Fruit fly (Drosophila melanogaster) whole organism, embryonic: ENCODE data around the gene Cpr30F.

ENCODE experiments used
- Atf6 ChIP-seq: fragments of 200-800 bp; sonication (Bioruptor generic); IDR thresholded peaks from 2 replicates; pipeline ENCODE4 v1.3.6; 2022; ENCODE audit warnings: missing biosample characterization, missing genetic modification characterization
- CG1024 ChIP-seq: fragments of 200-800 bp; sonication (Bioruptor generic); IDR thresholded peaks from 2 replicates; pipeline ENCODE4 v1.3.6; 2022; ENCODE audit warnings: missing biosample characterization, missing genetic modification characterization
- CG10267 ChIP-seq: fragments of 200-800 bp; sonication (Bioruptor generic); optimal IDR thresholded peaks from 2 replicates; lab custom pipeline; 2018; ENCODE audit warnings: missing biosample characterization, mild to moderate bottlenecking, missing genetic modification characterization, moderate library complexity
- CG10274 ChIP-seq: fragments of 200-800 bp; sonication (Bioruptor generic); optimal IDR thresholded peaks from 3 replicates; lab custom pipeline; 2017; ENCODE audit warnings: missing biosample characterization, mild to moderate bottlenecking, missing genetic modification characterization
- CG13287 ChIP-seq: fragments of 200-800 bp; sonication (Bioruptor generic); IDR thresholded peaks from 2 replicates; pipeline ENCODE4 v1.3.6; 2022; ENCODE audit warnings: missing biosample characterization, missing genetic modification characterization; ENCODE audit not compliant: partially characterized antibody
- CG14965 ChIP-seq: fragments of 200-800 bp; sonication (Bioruptor generic); optimal IDR thresholded peaks from 2 replicates; lab custom pipeline; 2016; ENCODE audit warnings: missing biosample characterization, missing genetic modification characterization, borderline replicate concordance
- CG17359 ChIP-seq: fragments of 200-800 bp; sonication (Bioruptor generic); optimal IDR thresholded peaks from 3 replicates; lab custom pipeline; 2018; ENCODE audit warnings: missing biosample characterization, mild to moderate bottlenecking, missing genetic modification characterization, moderate library complexity
- CG17361 ChIP-seq: fragments of 200-800 bp; sonication (Bioruptor generic); IDR thresholded peaks from 3 replicates; pipeline ENCODE4 v1.3.6; 2022; ENCODE audit warnings: missing biosample characterization, missing genetic modification characterization
- CG17385 ChIP-seq: fragments of 200-800 bp; sonication (Bioruptor generic); optimal IDR thresholded peaks from 3 replicates; lab custom pipeline; 2018; ENCODE audit warnings: missing biosample characterization, mild to moderate bottlenecking, missing genetic modification characterization
- CG17568 ChIP-seq: fragments of 200-800 bp; sonication (Bioruptor generic); optimal IDR thresholded peaks from 2 replicates; lab custom pipeline; 2018; ENCODE audit warnings: missing biosample characterization, mild to moderate bottlenecking, missing genetic modification characterization, moderate library complexity
- CG1792 ChIP-seq: fragments of 200-800 bp; sonication (Bioruptor generic); optimal IDR thresholded peaks from 2 replicates; lab custom pipeline; 2016; ENCODE audit warnings: missing biosample characterization, missing genetic modification characterization
- CG1832 ChIP-seq: fragments of 200-800 bp; sonication (Bioruptor generic); optimal IDR thresholded peaks from 2 replicates; lab custom pipeline; 2017; ENCODE audit warnings: missing biosample characterization, mild to moderate bottlenecking, missing genetic modification characterization, inconsistent platforms
- CG2875 ChIP-seq: fragments of 200-800 bp; sonication (Bioruptor generic); optimal IDR thresholded peaks from 2 replicates; lab custom pipeline; 2017; ENCODE audit warnings: missing biosample characterization, mild to moderate bottlenecking, missing genetic modification characterization, missing genetic modification reagents
- CG3163 ChIP-seq: fragments of 200-800 bp; sonication (Bioruptor generic); optimal IDR thresholded peaks from 3 replicates; lab custom pipeline; 2016; ENCODE audit warnings: missing biosample characterization, missing genetic modification characterization
- CG8388 ChIP-seq: fragments of 200-800 bp; sonication (Bioruptor generic); optimal IDR thresholded peaks from 2 replicates; lab custom pipeline; 2019; ENCODE audit warnings: missing biosample characterization, mild to moderate bottlenecking, missing genetic modification characterization, moderate library complexity
- CG8944 ChIP-seq: fragments of 200-800 bp; sonication (Bioruptor generic); optimal IDR thresholded peaks from 3 replicates; lab custom pipeline; 2016; ENCODE audit warnings: missing biosample characterization, missing genetic modification characterization
- CoRest ChIP-seq: fragments of 200-800 bp; sonication (Bioruptor generic); optimal IDR thresholded peaks from 3 replicates; lab custom pipeline; 2018; ENCODE audit warnings: missing biosample characterization, mild to moderate bottlenecking, missing genetic modification characterization, moderate library complexity
- D19A ChIP-seq: fragments of 200-800 bp; optimal IDR thresholded peaks from 3 replicates; lab custom pipeline; 2019; ENCODE audit warnings: missing biosample characterization, mild to moderate bottlenecking, missing genetic modification characterization, moderate library complexity
- Dfd ChIP-seq, 2 experiments: fragments of >200 bp; optimal IDR thresholded peaks; 2 replicates each; lab custom pipeline; 2017; ENCODE audit warnings: missing biosample characterization in 2 of 2, missing genetic modification characterization in 2 of 2
- Elba2 ChIP-seq: fragments of 200-800 bp; sonication (Bioruptor generic); optimal IDR thresholded peaks from 3 replicates; lab custom pipeline; 2016; ENCODE audit warnings: missing biosample characterization, missing genetic modification characterization
- HLHmδ ChIP-seq: fragments of 200-800 bp; sonication (Bioruptor generic); optimal IDR thresholded peaks from 2 replicates; lab custom pipeline; 2018; ENCODE audit warnings: missing biosample characterization, mild to moderate bottlenecking, missing genetic modification characterization, moderate library complexity
- Lhr ChIP-seq: fragments of 200-800 bp; sonication (Bioruptor generic); optimal IDR thresholded peaks from 3 replicates; lab custom pipeline; 2017; ENCODE audit warnings: mild to moderate bottlenecking, missing biosample characterization, missing genetic modification reagents, missing genetic modification characterization
- Max ChIP-seq: fragments of 200-800 bp; sonication (Bioruptor generic); optimal IDR thresholded peaks from 2 replicates; lab custom pipeline; 2016; ENCODE audit warnings: missing biosample characterization, mild to moderate bottlenecking, missing genetic modification characterization
- Optix ChIP-seq: fragments of 200-800 bp; sonication (Bioruptor generic); IDR thresholded peaks from 3 replicates; pipeline ENCODE4 v1.3.6; 2022; ENCODE audit warnings: missing biosample characterization, missing genetic modification characterization
- TFAM ChIP-seq: fragments of 200-800 bp; sonication (Bioruptor generic); optimal IDR thresholded peaks from 2 replicates; lab custom pipeline; 2017; ENCODE audit warnings: missing biosample characterization, missing genetic modification characterization, inconsistent platforms
- YL-1 ChIP-seq: fragments of 200-800 bp; sonication (Bioruptor generic); optimal IDR thresholded peaks from 3 replicates; lab custom pipeline; 2017; ENCODE audit warnings: missing biosample characterization, mild to moderate bottlenecking, missing genetic modification characterization
- aop ChIP-seq: fragments of 200-800 bp; sonication (Bioruptor generic); IDR thresholded peaks from 2 replicates; pipeline ENCODE4 v1.3.6; 2022; ENCODE audit warnings: missing biosample characterization, missing genetic modification characterization
- ap ChIP-seq: fragments of 200-800 bp; sonication (Bioruptor generic); IDR thresholded peaks from 2 replicates; pipeline ENCODE4 v1.3.6; 2022; ENCODE audit warnings: missing biosample characterization, missing genetic modification characterization
- bab2 ChIP-seq: fragments of 200-800 bp; sonication (Bioruptor generic); optimal IDR thresholded peaks from 2 replicates; lab custom pipeline; 2016; ENCODE audit warnings: missing biosample characterization, missing genetic modification characterization
- bcd ChIP-seq: fragments of 200-800 bp; sonication (Bioruptor generic); optimal IDR thresholded peaks from 2 replicates; lab custom pipeline; 2017; ENCODE audit warnings: missing biosample characterization, mild to moderate bottlenecking, missing genetic modification characterization
- bigmax ChIP-seq: fragments of 200-800 bp; sonication (Bioruptor generic); optimal IDR thresholded peaks from 2 replicates; lab custom pipeline; 2018; ENCODE audit warnings: missing biosample characterization, mild to moderate bottlenecking, missing genetic modification characterization
- gt ChIP-seq: fragments of 200-800 bp; sonication (Bioruptor generic); IDR thresholded peaks from 2 replicates; pipeline ENCODE4 v1.3.6; 2022; ENCODE audit warnings: missing biosample characterization, missing genetic modification characterization
- her ChIP-seq: fragments of 200-800 bp; sonication (Bioruptor generic); optimal IDR thresholded peaks from 2 replicates; lab custom pipeline; 2016; ENCODE audit warnings: missing biosample characterization, missing genetic modification characterization
- ind ChIP-seq: fragments of 200-800 bp; sonication (Bioruptor generic); optimal IDR thresholded peaks from 3 replicates; lab custom pipeline; 2016; ENCODE audit warnings: missing biosample characterization, missing genetic modification characterization
- jumu ChIP-seq: fragments of 200-800 bp; sonication (Bioruptor generic); optimal IDR thresholded peaks from 3 replicates; lab custom pipeline; 2016; ENCODE audit warnings: missing biosample characterization, missing genetic modification characterization
- kni ChIP-seq: fragments of 200-800 bp; sonication (Bioruptor generic); optimal IDR thresholded peaks from 3 replicates; lab custom pipeline; 2017; ENCODE audit warnings: mild to moderate bottlenecking, missing biosample characterization, missing genetic modification reagents, missing genetic modification characterization
- luna ChIP-seq: fragments of 200-800 bp; sonication (Bioruptor generic); optimal IDR thresholded peaks from 2 replicates; lab custom pipeline; 2016; ENCODE audit warnings: missing biosample characterization, missing genetic modification characterization
- pb ChIP-seq: fragments of 200-800 bp; sonication (Bioruptor generic); optimal IDR thresholded peaks from 3 replicates; lab custom pipeline; 2016; ENCODE audit warnings: missing biosample characterization, missing genetic modification characterization
- psq ChIP-seq: fragments of 200-800 bp; sonication (Bioruptor generic); optimal IDR thresholded peaks from 2 replicates; lab custom pipeline; 2017; ENCODE audit warnings: missing biosample characterization, missing genetic modification characterization
- pzg ChIP-seq: fragments of 200-800 bp; sonication (Bioruptor generic); optimal IDR thresholded peaks from 3 replicates; lab custom pipeline; 2018; ENCODE audit warnings: missing biosample characterization, mild to moderate bottlenecking, missing genetic modification characterization, moderate library complexity
- ro ChIP-seq: fragments of 200-800 bp; sonication (Bioruptor generic); IDR thresholded peaks from 2 replicates; pipeline ENCODE4 v1.3.6; 2022; ENCODE audit warnings: missing biosample characterization, missing genetic modification characterization
- sob ChIP-seq: fragments of 200-800 bp; sonication (Bioruptor generic); IDR thresholded peaks from 2 replicates; pipeline ENCODE4 v1.3.6; 2022; ENCODE audit warnings: missing biosample characterization, missing genetic modification characterization
- tna ChIP-seq: fragments of 200-800 bp; sonication (Bioruptor generic); IDR thresholded peaks from 2 replicates; pipeline ENCODE4 v1.3.6; 2022; ENCODE audit warnings: missing biosample characterization, missing genetic modification characterization; ENCODE audit not compliant: partially characterized antibody
- tup ChIP-seq: fragments of 200-800 bp; sonication (Bioruptor generic); optimal IDR thresholded peaks from 2 replicates; lab custom pipeline; 2016; ENCODE audit warnings: missing biosample characterization, mild to moderate bottlenecking, missing genetic modification characterization, moderate library complexity
- vvl ChIP-seq: fragments of 200-800 bp; sonication (Bioruptor generic); IDR thresholded peaks from 2 replicates; pipeline ENCODE4 v1.3.6; 2022; ENCODE audit warnings: missing biosample characterization, missing genetic modification characterization
- zen2 ChIP-seq: fragments of 200-800 bp; sonication (Bioruptor generic); IDR thresholded peaks from 3 replicates; pipeline ENCODE4 v1.3.6; 2022; ENCODE audit warnings: missing biosample characterization, missing genetic modification characterization; ENCODE audit not compliant: partially characterized antibody

The Cpr30F gene

dm6 chr2L:9915011-9915850 lies 17.7 kb downstream of the Cpr30F start, which contains the start of gene yip2 (continued):
- TF ChIP-seq HLHmδ (GFP tag; lab: Kevin White, UChicago) (no peak), tna (GFP tag; lab: Robert Waterston, UW) (no peak), Dfd (GFP tag; optimal IDR thresholded peaks at IDR 0.05; lab: Kevin White, UChicago) (no peak), CG8944 (GFP tag; lab: Kevin White, UChicago) (peak; percentile 21), ap (GFP tag; lab: Robert Waterston, UW) (peak; percentile 52), TFAM (GFP tag; lab: Kevin White, UChicago) (no peak), Lhr (GFP tag; lab: Kevin White, UChicago) (no peak), CG1024 (GFP tag; lab: Robert Waterston, UW) (0 out of 2 replicates have a peak, but pooled peaks have one; percentile 23), CG13287 (GFP tag; lab: Robert Waterston, UW) (peak; percentile 66), CG17385 (peak; percentile 69), CG17359 (tag; lab: Kevin White, UChicago) (peak; percentile 62), luna (GFP tag; lab: Kevin White, UChicago) (no peak), CG14965 (GFP tag; lab: Kevin White, UChicago) (no peak), kni (GFP tag; lab: Kevin White, UChicago) (no peak), CG2875 (GFP tag; lab: Kevin White, UChicago) (peak; percentile 26), aop (GFP tag; lab: Robert Waterston, UW) (no peak)

dm6 chr2L:9912570-9913260 lies 20.2 kb downstream of the Cpr30F start, which contains the start of the genes Etl1 and Srp54:
TSS of gene Etl1 (minus strand) at chr2L:9912608.
TSS of gene Srp54 (plus strand) at chr2L:9912911.
- TF ChIP-seq Max (GFP tag; lab: Kevin White, UChicago) = peak; percentile 5
- no peak for TF ChIP-seq her (GFP tag; lab: Kevin White, UChicago)
- TF ChIP-seq CG3163 (GFP tag; lab: Kevin White, UChicago) = no peak
- no peak for TF ChIP-seq CG2875 (GFP tag; lab: Kevin White, UChicago)
- TF ChIP-seq D19A (tag; lab: Kevin White, UChicago) = no peak
- TF ChIP-seq CG8388 = no peak
- peak; percentile 43 for TF ChIP-seq pzg (GFP tag; lab: Kevin White, UChicago)
- no peak for TF ChIP-seq CG1792 (GFP tag; lab: Kevin White, UChicago)
- TF ChIP-seq tup = no peak
- TF ChIP-seq ro (GFP tag; lab: Robert Waterston, UW) = no peak
- peak; percentile 44 for TF ChIP-seq CoRest
- TF ChIP-seq CG17568 (GFP tag; lab: Kevin White, UChicago) = no peak
- TF ChIP-seq CG17361 (GFP tag; lab: Robert Waterston, UW) = peak; percentile 27; the same call in 1 of the 3 replicates
- no peak for TF ChIP-seq zen2
- no peak for TF ChIP-seq Atf6
- no peak for TF ChIP-seq luna (GFP tag; lab: Kevin White, UChicago)
- TF ChIP-seq bigmax (GFP tag; lab: Kevin White, UChicago) = peak; percentile 75
- no peak for TF ChIP-seq bcd
- no peak for TF ChIP-seq CG10274 (GFP tag; lab: Kevin White, UChicago)
- no peak for TF ChIP-seq Optix (GFP tag; lab: Robert Waterston, UW)
- TF ChIP-seq Elba2 (GFP tag; lab: Kevin White, UChicago) = no peak
- peak; percentile 63 for TF ChIP-seq CG10267
- TF ChIP-seq psq = no peak
- no peak for TF ChIP-seq pb
- TF ChIP-seq ind = no peak
- no peak for TF ChIP-seq gt
- no peak for TF ChIP-seq CG1832 (GFP tag; lab: Kevin White, UChicago)
- TF ChIP-seq bab2 (GFP tag; lab: Kevin White, UChicago) = no peak
- TF ChIP-seq vvl = no peak
- no peak for TF ChIP-seq jumu
- peak; percentile 52 for TF ChIP-seq YL-1 (GFP tag; lab: Kevin White, UChicago)
- no peak for TF ChIP-seq sob (GFP tag; lab: Robert Waterston, UW)
